Fruit fly (Drosophila melanogaster) whole organism, adult: ENCODE measurements around the gene TBC1D5.

Experiments used
- CG11617 ChIP-seq: fragments of 200-800 bp; sonication (Bioruptor generic); optimal IDR thresholded peaks from 2 replicates; lab custom pipeline; 2017; ENCODE audit warnings: mild to moderate bottlenecking, missing biosample characterization, missing genetic modification reagents, missing genetic modification characterization
- CG12768 ChIP-seq: fragments of 200-800 bp; sonication (Bioruptor generic); optimal IDR thresholded peaks from 2 replicates; lab custom pipeline; 2017; ENCODE audit warnings: missing biosample characterization, missing genetic modification characterization, mild to moderate bottlenecking, moderate library complexity, missing genetic modification reagents
- CG14711 ChIP-seq: fragments of 200-800 bp; sonication (Bioruptor generic); optimal IDR thresholded peaks from 2 replicates; lab custom pipeline; 2018; ENCODE audit warnings: missing biosample characterization, mild to moderate bottlenecking, missing genetic modification characterization, moderate library complexity
- CG5204 ChIP-seq: fragments of 200-800 bp; sonication (Bioruptor generic); optimal IDR thresholded peaks from 2 replicates; lab custom pipeline; 2016; ENCODE audit warnings: missing biosample characterization, missing genetic modification characterization
- CG7045 ChIP-seq: fragments of 200-800 bp; sonication (Bioruptor generic); optimal IDR thresholded peaks from 2 replicates; lab custom pipeline; 2017; ENCODE audit warnings: missing biosample characterization, mild to moderate bottlenecking, missing genetic modification characterization
- Clk ChIP-seq: fragments of 200-800 bp; sonication (Bioruptor generic); optimal IDR thresholded peaks from 2 replicates; lab custom pipeline; 2017; ENCODE audit warnings: missing biosample characterization, missing genetic modification characterization
- Hr96 ChIP-seq: fragments of 200-800 bp; sonication (Bioruptor generic); optimal IDR thresholded peaks from 2 replicates; lab custom pipeline; 2016; ENCODE audit warnings: missing biosample characterization, missing genetic modification characterization
- Mnt ChIP-seq: fragments of 200-800 bp; sonication (Bioruptor generic); optimal IDR thresholded peaks from 2 replicates; lab custom pipeline; 2016; ENCODE audit warnings: missing biosample characterization, mild to moderate bottlenecking, missing genetic modification characterization
- cic ChIP-seq: fragments of 200-800 bp; sonication (Bioruptor generic); optimal IDR thresholded peaks from 2 replicates; lab custom pipeline; 2017; ENCODE audit warnings: missing biosample characterization, mild to moderate bottlenecking, missing genetic modification characterization, moderate library complexity
- kay ChIP-seq: fragments of 200-800 bp; sonication (Bioruptor generic); peaks from one replicate; lab custom pipeline; 2016; ENCODE audit warnings: missing biosample characterization, missing genetic modification characterization, borderline replicate concordance
- ovo ChIP-seq: fragments of 200-800 bp; sonication (Bioruptor generic); optimal IDR thresholded peaks from 2 replicates; lab custom pipeline; 2016; ENCODE audit warnings: missing biosample characterization, missing genetic modification characterization
- pad ChIP-seq: fragments of 200-800 bp; sonication (Bioruptor generic); optimal IDR thresholded peaks from 3 replicates; lab custom pipeline; 2017; ENCODE audit warnings: missing biosample characterization, missing genetic modification characterization, mild to moderate bottlenecking, moderate library complexity, missing genetic modification reagents
- tj ChIP-seq: fragments of 200-800 bp; sonication (Bioruptor generic); optimal IDR thresholded peaks from 3 replicates; lab custom pipeline; 2017; ENCODE audit warnings: missing biosample characterization, mild to moderate bottlenecking, missing genetic modification characterization, moderate library complexity
- toe ChIP-seq: fragments of 200-800 bp; sonication (Bioruptor generic); optimal IDR thresholded peaks from 2 replicates; lab custom pipeline; 2016; ENCODE audit warnings: missing biosample characterization, missing genetic modification characterization

- TF ChIP-seq ovo (GFP tag; lab: Kevin White, UChicago) (no peak), CG14711 (tag; lab: Kevin White, UChicago) (peak; percentile 96), CG11617 (peak; percentile 42), tj (GFP tag; lab: Kevin White, UChicago) (peak; percentile 14), Clk (no peak), toe (GFP tag; lab: Kevin White, UChicago) (peak; percentile 76), pad (GFP tag; lab: Kevin White, UChicago) (peak; percentile 21), kay (GFP tag; lab: Kevin White, UChicago) (no peak), CG5204 (GFP tag; lab: Kevin White, UChicago) (peak; percentile 66), CG7045 (GFP tag; lab: Kevin White, UChicago) (peak; percentile 19), cic (GFP tag; lab: Kevin White, UChicago) (no peak), Mnt (peak; percentile 51), Hr96 (GFP tag; lab: Kevin White, UChicago) (peak; percentile 38), CG12768 (GFP tag; lab: Kevin White, UChicago) (no peak)
Observed at dm6 chr3R:13264061-13264661, 7.7 kb downstream of the TBC1D5 start, which contains the start of gene Ravus.
